Comparison of ENCODE assay signal across 3 fruit fly cellular contexts in the genomic region with DNA sequence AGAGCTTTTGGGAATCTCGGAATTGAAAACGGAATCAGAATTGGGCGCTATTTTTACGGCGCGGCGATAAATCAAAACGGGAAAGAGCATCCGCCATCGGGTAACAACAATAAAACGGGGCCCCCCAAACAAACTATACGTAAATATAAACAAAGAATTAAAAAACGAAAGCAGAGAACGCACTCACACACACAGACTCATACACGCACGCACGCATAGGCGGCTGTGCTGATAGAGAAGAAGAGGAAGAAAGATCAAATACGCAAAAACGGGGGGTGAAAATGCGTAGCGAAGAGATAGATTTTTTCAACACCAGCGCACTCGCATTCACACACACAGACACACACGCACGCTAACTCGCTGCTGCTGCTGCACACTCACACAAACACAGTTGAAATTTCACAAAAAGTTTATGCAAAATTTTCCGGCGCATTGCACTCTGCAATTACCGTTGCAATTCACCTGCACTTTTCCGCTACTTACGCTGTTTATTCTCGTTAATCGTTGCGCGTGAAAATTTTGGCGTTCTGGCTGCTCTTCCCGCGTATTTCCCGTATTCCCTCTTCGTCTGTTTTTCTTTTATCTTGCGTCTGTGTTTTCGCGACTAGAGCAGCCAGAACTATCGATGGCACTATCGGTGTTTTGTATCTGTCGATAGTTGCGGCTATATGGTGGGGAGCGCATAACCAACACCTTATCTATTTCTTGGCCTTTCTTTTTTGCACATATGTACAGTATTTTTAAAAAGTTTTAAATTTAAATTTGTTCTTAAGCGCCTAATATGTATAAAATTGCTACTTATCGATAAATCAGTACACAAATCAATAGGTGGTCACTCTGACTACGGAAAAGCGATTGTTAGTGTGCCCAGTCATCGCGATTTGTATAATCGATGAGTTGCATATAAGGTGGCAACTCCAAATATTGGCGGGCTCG.
TF ChIP-seq lines count a peak whose summit lies in the region.

Gene CG31122, minus strand, starts transcription at position 596 of the 936 bp plus-strand sequence.

TF ChIP-seq in whole organism, adult, 20 proteins besides CTCF, POLR2A, EP300 and RAD21 (continued from another document):
- TF ChIP-seq CG12768 (GFP tag; optimal IDR thresholded peaks at IDR 0.05; lab: Kevin White, UChicago) (peak; percentile 29), Clk (GFP tag; optimal IDR thresholded peaks at IDR 0.05; lab: Kevin White, UChicago) (peak; percentile 10), ovo (GFP tag; optimal IDR thresholded peaks at IDR 0.05; lab: Kevin White, UChicago) (peak; percentile 30), cic (GFP tag; optimal IDR thresholded peaks at IDR 0.05; lab: Kevin White, UChicago) (no peak), pad (GFP tag; optimal IDR thresholded peaks at IDR 0.05; lab: Kevin White, UChicago) (peak; percentile 35), CG1620 (GFP tag; optimal IDR thresholded peaks at IDR 0.05; lab: Kevin White, UChicago) (peak; percentile 37)

TF ChIP-seq in whole organism, embryonic, 481 proteins besides CTCF, POLR2A, EP300 and RAD21 (continued from another document and continues in another):
- TF ChIP-seq rib (GFP tag; IDR thresholded peaks at IDR 0.05; lab: Robert Waterston, UW) (peak; percentile 94), CG30020 (tag; optimal IDR thresholded peaks at IDR 0.05; lab: Kevin White, UChicago) (peak; percentile 59), ERR (GFP tag; optimal IDR thresholded peaks at IDR 0.05; lab: Kevin White, UChicago) (peak; percentile 14), oc (tag; optimal IDR thresholded peaks at IDR 0.05; lab: Kevin White, UChicago) (no peak), CG13894 (tag; optimal IDR thresholded peaks at IDR 0.05; lab: Kevin White, UChicago) (no peak), Camta (GFP tag; optimal IDR thresholded peaks at IDR 0.05; lab: Kevin White, UChicago) (peak; percentile 11), amos (GFP tag; IDR thresholded peaks at IDR 0.05; lab: Robert Waterston, UW; ENCODE audit: partially characterized antibody) (peak; percentile 90), CG3065 (GFP tag; optimal IDR thresholded peaks at IDR 0.05; lab: Kevin White, UChicago) (no peak), sr (GFP tag; IDR thresholded peaks at IDR 0.05; lab: Robert Waterston, UW) (no peak), Ets97D (GFP tag; optimal IDR thresholded peaks at IDR 0.05; lab: Kevin White, UChicago) (peak; percentile 92), klu (GFP tag; IDR thresholded peaks at IDR 0.05; lab: Robert Waterston, UW) (no peak), CG14667 (GFP tag; IDR thresholded peaks at IDR 0.05; lab: Robert Waterston, UW) (no peak), ap (GFP tag; IDR thresholded peaks at IDR 0.05; lab: Robert Waterston, UW) (no peak), Opbp (GFP tag; IDR thresholded peaks at IDR 0.05; lab: Robert Waterston, UW; ENCODE audit: partially characterized antibody) (peak; percentile 93), gcm (GFP tag; optimal IDR thresholded peaks at IDR 0.05; lab: Kevin White, UChicago) (no peak), toy (GFP tag; IDR thresholded peaks at IDR 0.05; lab: Robert Waterston, UW) (no peak), Pdp1 (GFP tag; optimal IDR thresholded peaks at IDR 0.05; lab: Kevin White, UChicago) (peak in 1 of 2 experiments; percentile 40), Rx (GFP tag; IDR thresholded peaks at IDR 0.05; lab: Robert Waterston, UW) (no peak), CG6689 (GFP tag; IDR thresholded peaks at IDR 0.05; lab: Robert Waterston, UW) (0 out of 2 replicates have a peak, but pooled peaks have one; percentile 32), Dip3 (GFP tag; optimal IDR thresholded peaks at IDR 0.05; lab: Kevin White, UChicago) (peak; percentile 69), CG3995 (GFP tag; optimal IDR thresholded peaks at IDR 0.05; lab: Kevin White, UChicago) (peak; percentile 98), pan (optimal IDR thresholded peaks at IDR 0.05; lab: Kevin White, UChicago) (no peak), pan (GFP tag; optimal IDR thresholded peaks at IDR 0.05 in 1 of 2, IDR thresholded peaks at IDR 0.05 in 1 of 2) (no peak), CG31441 (GFP tag; IDR thresholded peaks at IDR 0.05; lab: Robert Waterston, UW) (peak; percentile 36; the same call in 1 of the 2 replicates), row (GFP tag; IDR thresholded peaks at IDR 0.05; lab: Robert Waterston, UW) (peak; percentile 83), CG3726 (GFP tag; IDR thresholded peaks at IDR 0.05; lab: Robert Waterston, UW) (no peak), CG17328 (GFP tag; IDR thresholded peaks at IDR 0.05; lab: Robert Waterston, UW) (no peak), CG6254 (GFP tag; optimal IDR thresholded peaks at IDR 0.05; lab: Kevin White, UChicago) (no peak), nmo (GFP tag; optimal IDR thresholded peaks at IDR 0.05; lab: Kevin White, UChicago) (peak; percentile 73), CG43689 (GFP tag; IDR thresholded peaks at IDR 0.05; lab: Robert Waterston, UW) (no peak), dan (GFP tag; IDR thresholded peaks at IDR 0.05; lab: Robert Waterston, UW) (no peak), Oaz (GFP tag; IDR thresholded peaks at IDR 0.05; lab: Robert Waterston, UW) (no peak), CG7745 (tag; optimal IDR thresholded peaks at IDR 0.05; lab: Kevin White, UChicago) (no peak), CG34224 (GFP tag; IDR thresholded peaks at IDR 0.05; lab: Robert Waterston, UW; ENCODE audit: partially characterized antibody) (peak; percentile 95), caup (GFP tag; optimal IDR thresholded peaks at IDR 0.05; lab: Kevin White, UChicago; ENCODE audit: severe bottlenecking) (peak; percentile 24), Ada2b (GFP tag; IDR thresholded peaks at IDR 0.05; lab: Robert Waterston, UW) (peak; percentile 24; the same call in 1 of the 2 replicates), Awh (GFP tag; IDR thresholded peaks at IDR 0.05; lab: Robert Waterston, UW) (no peak), HLH3B (GFP tag; IDR thresholded peaks at IDR 0.05; lab: Robert Waterston, UW) (peak; percentile 49; the same call in 1 of the 2 replicates), CG30403 (GFP tag; optimal IDR thresholded peaks at IDR 0.05; lab: Kevin White, UChicago) (peak; percentile 70), wek (GFP tag; optimal IDR thresholded peaks at IDR 0.05; lab: Kevin White, UChicago) (no peak), Taf1 (GFP tag; IDR thresholded peaks at IDR 0.05; lab: Robert Waterston, UW) (no peak), CG11723 (GFP tag; optimal IDR thresholded peaks at IDR 0.05; lab: Kevin White, UChicago) (no peak), Dek (tag; optimal IDR thresholded peaks at IDR 0.05; lab: Kevin White, UChicago) (peak; percentile 33), CG2678 (tag; optimal IDR thresholded peaks at IDR 0.05; lab: Kevin White, UChicago) (no peak), CG11085 (GFP tag; IDR thresholded peaks at IDR 0.05; lab: Robert Waterston, UW) (no peak), Ravus (GFP tag; IDR thresholded peaks at IDR 0.05; lab: Robert Waterston, UW) (no peak), lmd (GFP tag; IDR thresholded peaks at IDR 0.05; lab: Robert Waterston, UW) (no peak; the same call in 1 of the 2 replicates), Sin3A (optimal IDR thresholded peaks at IDR 0.05; lab: Kevin White, UChicago) (peak; percentile 97), PHDP (tag; optimal IDR thresholded peaks at IDR 0.05; lab: Kevin White, UChicago) (no peak), CG32532 (GFP tag; IDR thresholded peaks at IDR 0.05; lab: Robert Waterston, UW) (no peak; the same call in 1 of the 2 replicates), ato (GFP tag; IDR thresholded peaks at IDR 0.05; lab: Robert Waterston, UW; ENCODE audit: partially characterized antibody) (peak; percentile 82), Dref (GFP tag; IDR thresholded peaks at IDR 0.05; lab: Robert Waterston, UW) (peak; percentile 75), CG9609 (GFP tag; optimal IDR thresholded peaks at IDR 0.05; lab: Kevin White, UChicago) (peak; percentile 45), Gug (GFP tag; IDR thresholded peaks at IDR 0.05; lab: Robert Waterston, UW) (peak; percentile 60; the same call in 2 of the 4 replicates), grau (tag; optimal IDR thresholded peaks at IDR 0.05; lab: Kevin White, UChicago) (no peak), CG34376 (GFP tag; optimal IDR thresholded peaks at IDR 0.05; lab: Kevin White, UChicago) (peak; percentile 55), CG9876 (GFP tag; optimal IDR thresholded peaks at IDR 0.05; lab: Kevin White, UChicago) (no peak)

TF ChIP-seq in whole organism, prepupa, 60 proteins besides CTCF, POLR2A, EP300 and RAD21 (continued from another document):
- TF ChIP-seq lz (GFP tag; optimal IDR thresholded peaks at IDR 0.05; lab: Kevin White, UChicago), result peak; percentile 37
- peak; percentile 47 for TF ChIP-seq Lpt (GFP tag; optimal IDR thresholded peaks at IDR 0.05; lab: Kevin White, UChicago)
- TF ChIP-seq CG11902 (GFP tag; optimal IDR thresholded peaks at IDR 0.05; lab: Kevin White, UChicago), result no peak
- peak; percentile 19 for TF ChIP-seq dac (GFP tag; optimal IDR thresholded peaks at IDR 0.05; lab: Kevin White, UChicago)
- no peak for TF ChIP-seq CG10631 (GFP tag; optimal IDR thresholded peaks at IDR 0.05; lab: Kevin White, UChicago)
- TF ChIP-seq CG34406 (GFP tag; optimal IDR thresholded peaks at IDR 0.05; lab: Kevin White, UChicago), result peak; percentile 9
- TF ChIP-seq CG6163 (GFP tag; IDR thresholded peaks at IDR 0.05; lab: Robert Waterston, UW), result peak; percentile 22; the same call in 1 of the 3 replicates
- peak; percentile 47 for TF ChIP-seq Sox14 (GFP tag; optimal IDR thresholded peaks at IDR 0.05; lab: Kevin White, UChicago)
- TF ChIP-seq Eip78C (GFP tag; lab: Kevin White, UChicago), result peak; percentile 82
- peak; percentile 56 for TF ChIP-seq CG31627 (GFP tag; optimal IDR thresholded peaks at IDR 0.05; lab: Kevin White, UChicago)
- peak; percentile 54 for TF ChIP-seq CG3919 (GFP tag; optimal IDR thresholded peaks at IDR 0.05; lab: Kevin White, UChicago)
- peak; percentile 31 for TF ChIP-seq cyc (GFP tag; optimal IDR thresholded peaks at IDR 0.05; lab: Kevin White, UChicago)
- no peak for TF ChIP-seq Ets96B (tag; optimal IDR thresholded peaks at IDR 0.05; lab: Kevin White, UChicago)
- peak; percentile 39 for TF ChIP-seq Hr39 (GFP tag; optimal IDR thresholded peaks at IDR 0.05; lab: Kevin White, UChicago)
- no peak for TF ChIP-seq Sox102F (GFP tag; optimal IDR thresholded peaks at IDR 0.05; lab: Kevin White, UChicago)
- TF ChIP-seq OdsH (GFP tag; optimal IDR thresholded peaks at IDR 0.05; lab: Kevin White, UChicago), result no peak
TF ChIP-seq in whole organism, prepupa: peak in this region for 18.
